Worm (Caenorhabditis elegans) whole organism, L4/young adult: ENCODE measurements around the gene srz-100.

Experiments used
- W03F9.2 ChIP-seq: fragments of 150-350 bp; optimal IDR thresholded peaks from 2 replicates; lab custom pipeline; 2014; ENCODE audit warnings: missing biosample characterization, missing genetic modification characterization
- dao-5 ChIP-seq: sonication (generic microtip); optimal IDR thresholded peaks from 2 replicates; lab custom pipeline; 2016; ENCODE audit warnings: missing genotype, missing genetic modification characterization, moderate library complexity, missing compliant biosample characterization

DNA sequence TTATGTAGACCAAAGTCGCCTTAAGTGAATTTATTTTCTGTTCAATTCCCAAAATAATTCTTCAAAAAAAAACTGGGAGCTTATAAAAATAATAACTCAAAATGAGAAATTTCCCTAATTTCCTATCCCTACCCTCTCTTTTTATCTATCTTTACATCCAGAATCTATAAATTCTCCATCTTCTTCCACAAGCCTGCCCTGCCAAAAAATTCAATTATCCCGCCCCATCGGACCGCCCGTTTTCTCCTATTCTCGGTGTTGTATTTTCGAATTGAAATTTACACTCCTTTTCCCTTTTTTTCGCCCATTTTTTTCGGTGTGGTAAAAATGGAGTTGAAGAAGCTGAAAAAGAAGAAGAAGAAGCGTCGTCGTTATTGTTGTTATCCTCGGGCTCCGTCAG is 17.8 kb downstream of the srz-100 start:
- TF ChIP-seq W03F9.2 (tag; lab: Kevin White, UChicago) (no peak), dao-5 (tag; lab: Kevin White, UChicago) (no peak)
